Worm (Caenorhabditis elegans) whole organism, mixed stage, embryonic: Measurements from ENCODE around the gene cnc-6.

Experiments used
- nhr-237 ChIP-seq: fragments of 150-350 bp; optimal IDR thresholded peaks from 2 replicates; lab custom pipeline; 2014; ENCODE audit warnings: missing biosample characterization, missing genetic modification characterization
- pha-4 ChIP-seq: fragments of 150-350 bp; optimal IDR thresholded peaks from 2 replicates; lab custom pipeline; 2018; ENCODE audit warnings: missing biosample characterization, missing genetic modification reagents, missing genetic modification characterization
- snpc-4 ChIP-seq: fragments of 150-350 bp; optimal IDR thresholded peaks from 2 replicates; lab custom pipeline; 2014; ENCODE audit warnings: missing biosample characterization, missing genetic modification characterization
- unc-62 ChIP-seq: fragments of 150-350 bp; optimal IDR thresholded peaks from 2 replicates; lab custom pipeline; 2014; ENCODE audit warnings: missing biosample characterization, missing genetic modification reagents, missing genetic modification characterization
- zip-8 ChIP-seq: fragments of 150-350 bp; optimal IDR thresholded peaks from 2 replicates; lab custom pipeline; 2014; ENCODE audit warnings: missing biosample characterization, missing genetic modification characterization

DNA sequence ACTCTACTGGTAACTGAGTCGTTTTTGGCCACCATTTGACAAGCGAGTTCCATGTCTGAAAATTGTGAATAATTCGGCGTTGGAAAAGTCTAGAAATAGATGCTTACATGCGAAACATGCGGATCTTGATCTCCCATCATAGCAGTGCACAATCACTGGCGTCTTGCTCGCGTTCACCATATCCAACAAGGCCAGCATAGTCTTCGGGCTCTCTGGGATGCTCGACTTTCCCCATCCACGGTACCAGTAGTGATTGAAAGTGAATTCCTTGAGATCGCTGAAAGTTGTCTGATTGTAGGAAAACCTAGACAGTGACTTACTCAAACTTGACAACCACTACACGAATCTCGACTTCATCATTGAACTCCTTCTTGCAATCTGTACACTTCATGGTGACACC, 45.5 kb upstream of the cnc-6 start:
- TF ChIP-seq unc-62, result no peak
- TF ChIP-seq nhr-237, result no peak
- no peak for TF ChIP-seq zip-8 (tag; lab: Kevin White, UChicago)
- no peak for TF ChIP-seq snpc-4 (tag; lab: Kevin White, UChicago)
- no peak for TF ChIP-seq pha-4
